Worm (Caenorhabditis elegans) whole organism, L1 larva: ENCODE measurements around the gene fbxb-102.

Experiments used
- F16B12.6 ChIP-seq: fragments of 150-350 bp; optimal IDR thresholded peaks from 2 replicates; lab custom pipeline; 2014; ENCODE audit warnings: missing biosample characterization, missing genetic modification characterization
- blmp-1 ChIP-seq: fragments of 150-350 bp; optimal IDR thresholded peaks from 2 replicates; lab custom pipeline; 2014; ENCODE audit warnings: missing biosample characterization, missing genetic modification characterization
- ceh-63 ChIP-seq: fragments of 200-800 bp; sonication (Bioruptor generic); optimal IDR thresholded peaks from 2 replicates; lab custom pipeline; 2018; ENCODE audit warnings: mild to moderate bottlenecking, missing genetic modification characterization, missing compliant biosample characterization
- ceh-8 ChIP-seq: fragments of 200-800 bp; sonication (Bioruptor generic); optimal IDR thresholded peaks from 2 replicates; lab custom pipeline; 2018; ENCODE audit warnings: mild to moderate bottlenecking, missing genetic modification characterization, moderate library complexity, missing compliant biosample characterization
- ceh-82 ChIP-seq, 3 experiments: fragments of 150-350 bp in 1 of 3; sonication (generic microtip) in 2 of 3; optimal IDR thresholded peaks; 2 replicates each; lab custom pipeline; 2014 to 2017; ENCODE audit warnings: missing biosample characterization in 3 of 3, missing genetic modification characterization in 3 of 3
- ceh-90 ChIP-seq: sonication (generic microtip); optimal IDR thresholded peaks from 2 replicates; lab custom pipeline; 2016; ENCODE audit warnings: missing genetic modification characterization, missing compliant biosample characterization
- ces-1 ChIP-seq: fragments of 150-350 bp; optimal IDR thresholded peaks from 2 replicates; lab custom pipeline; 2014; ENCODE audit warnings: missing biosample characterization, missing genetic modification reagents, missing genetic modification characterization
- dpl-1 ChIP-seq, 3 experiments: fragments of 150-350 bp in 2 of 3; sonication (generic microtip) in 1 of 3; optimal IDR thresholded peaks; 2 replicates each; lab custom pipeline; 2014 to 2017; ENCODE audit warnings: missing biosample characterization in 3 of 3, missing genetic modification characterization in 3 of 3, missing genetic modification reagents in 3 of 3
- dsc-1 ChIP-seq: sonication (generic microtip); optimal IDR thresholded peaks from 2 replicates; lab custom pipeline; 2016; ENCODE audit warnings: mild to moderate bottlenecking, missing genetic modification characterization, missing compliant biosample characterization
- egl-27 ChIP-seq, 2 experiments: fragments of 150-350 bp in 1 of 2; sonication (generic microtip); optimal IDR thresholded peaks; 3 replicates each; lab custom pipeline; 2017 to 2018; ENCODE audit warnings: missing biosample characterization in 2 of 2, missing genetic modification characterization in 2 of 2, missing genetic modification reagents in 2 of 2
- elt-2 ChIP-seq: sonication (generic microtip); optimal IDR thresholded peaks from 2 replicates; lab custom pipeline; 2016; ENCODE audit warnings: missing genetic modification characterization, mild to moderate bottlenecking, inconsistent platforms, missing compliant biosample characterization, missing genetic modification reagents
- ets-5 ChIP-seq: fragments of 200-800 bp; sonication (Bioruptor generic); IDR thresholded peaks from 2 replicates; pipeline ENCODE4 v1.3.6; 2022; ENCODE audit warnings: missing genetic modification characterization, missing compliant biosample characterization
- fkh-8 ChIP-seq: sonication (generic microtip); optimal IDR thresholded peaks from 2 replicates; lab custom pipeline; 2016; ENCODE audit warnings: mild to moderate bottlenecking, missing genetic modification characterization, missing compliant biosample characterization
- hlh-17 ChIP-seq: fragments of 200-800 bp; sonication (Bioruptor generic); optimal IDR thresholded peaks from 2 replicates; lab custom pipeline; 2018; ENCODE audit warnings: missing genetic modification characterization, mild to moderate bottlenecking, missing compliant biosample characterization, moderate library complexity, borderline replicate concordance
- irx-1 ChIP-seq: sonication (generic microtip); optimal IDR thresholded peaks from 2 replicates; lab custom pipeline; 2016; ENCODE audit warnings: missing genetic modification characterization, missing compliant biosample characterization
- isw-1 ChIP-seq: fragments of 200-800 bp; sonication (Bioruptor generic); IDR thresholded peaks from 2 replicates; pipeline ENCODE4 v1.3.6; 2022; ENCODE audit warnings: missing genetic modification characterization, missing compliant biosample characterization
- lin-13 ChIP-seq: fragments of 150-350 bp; optimal IDR thresholded peaks from 2 replicates; lab custom pipeline; 2014; ENCODE audit warnings: missing biosample characterization, missing genetic modification reagents, missing genetic modification characterization
- lin-14 ChIP-seq: fragments of 200-800 bp; sonication (Bioruptor generic); optimal IDR thresholded peaks from 2 replicates; lab custom pipeline; 2018; ENCODE audit warnings: mild to moderate bottlenecking, missing genetic modification characterization, moderate library complexity, missing compliant biosample characterization
- lin-15B ChIP-seq: fragments of 150-350 bp; sonication (generic microtip); optimal IDR thresholded peaks from 3 replicates; lab custom pipeline; 2014; ENCODE audit warnings: missing biosample characterization, missing genetic modification characterization
- lin-35 ChIP-seq, 2 experiments: fragments of 150-350 bp; optimal IDR thresholded peaks; 2 replicates each; lab custom pipeline; 2014; ENCODE audit warnings: missing biosample characterization in 2 of 2, missing genetic modification characterization in 2 of 2, missing genetic modification reagents in 2 of 2
- lir-3 ChIP-seq: sonication (generic microtip); optimal IDR thresholded peaks from 2 replicates; lab custom pipeline; 2016; ENCODE audit warnings: mild to moderate bottlenecking, missing genetic modification characterization, moderate library complexity, missing compliant biosample characterization; ENCODE audit not compliant: poor library complexity
- mab-9 ChIP-seq: fragments of 200-800 bp; sonication (Bioruptor generic); IDR thresholded peaks from 2 replicates; pipeline ENCODE4 v1.3.6; 2022; ENCODE audit warnings: missing genetic modification reagents, missing genetic modification characterization, missing compliant biosample characterization
- mdl-1 ChIP-seq, 2 experiments: fragments of 150-350 bp; optimal IDR thresholded peaks; 2 replicates each; lab custom pipeline; 2014 to 2017; ENCODE audit warnings: missing biosample characterization in 2 of 2, missing genetic modification characterization in 2 of 2, inconsistent platforms in 1 of 2
- mef-2 ChIP-seq: fragments of 150-350 bp; optimal IDR thresholded peaks from 2 replicates; lab custom pipeline; 2014; ENCODE audit warnings: missing biosample characterization, missing genetic modification characterization
- mep-1 ChIP-seq: fragments of 150-350 bp; optimal IDR thresholded peaks from 2 replicates; lab custom pipeline; 2014; ENCODE audit warnings: missing biosample characterization, missing genetic modification characterization
- nhr-11 ChIP-seq: fragments of 150-350 bp; optimal IDR thresholded peaks from 2 replicates; lab custom pipeline; 2014; ENCODE audit warnings: missing biosample characterization, missing genetic modification characterization
- nhr-20 ChIP-seq: sonication (generic microtip); optimal IDR thresholded peaks from 2 replicates; lab custom pipeline; 2016; ENCODE audit warnings: mild to moderate bottlenecking, missing genetic modification characterization, missing compliant biosample characterization
- nhr-28 ChIP-seq: fragments of 150-350 bp; optimal IDR thresholded peaks from 2 replicates; lab custom pipeline; 2014; ENCODE audit warnings: missing biosample characterization, missing genetic modification characterization
- nhr-76 ChIP-seq: sonication (generic microtip); optimal IDR thresholded peaks from 2 replicates; lab custom pipeline; 2017; ENCODE audit warnings: missing biosample characterization, missing genetic modification characterization
- nhr-77 ChIP-seq: fragments of 150-350 bp; optimal IDR thresholded peaks from 2 replicates; lab custom pipeline; 2014; ENCODE audit warnings: missing biosample characterization, missing genetic modification characterization
- nhr-84 ChIP-seq: sonication (generic microtip); optimal IDR thresholded peaks from 2 replicates; lab custom pipeline; 2017; ENCODE audit warnings: missing biosample characterization, missing genetic modification characterization
- nhr-85 ChIP-seq: sonication (generic microtip); peaks from one replicate; lab custom pipeline; 2016; ENCODE audit warnings: missing genetic modification characterization, inconsistent platforms, missing compliant biosample characterization
- pag-3 ChIP-seq: sonication (generic microtip); optimal IDR thresholded peaks from 2 replicates; lab custom pipeline; 2017; ENCODE audit warnings: missing genetic modification characterization, mild to moderate bottlenecking, missing compliant biosample characterization, antibody characterized with exemption, borderline replicate concordance; ENCODE audit not compliant: insufficient read depth
- rnt-1 ChIP-seq: sonication (generic microtip); optimal IDR thresholded peaks from 2 replicates; lab custom pipeline; 2016; ENCODE audit warnings: mild to moderate bottlenecking, missing genetic modification characterization, moderate library complexity, missing compliant biosample characterization
- skn-1 ChIP-seq: fragments of 150-350 bp; optimal IDR thresholded peaks from 2 replicates; lab custom pipeline; 2014; ENCODE audit warnings: missing biosample characterization, missing genetic modification characterization
- sox-4 ChIP-seq: sonication (generic microtip); optimal IDR thresholded peaks from 2 replicates; lab custom pipeline; 2016; ENCODE audit warnings: missing genetic modification characterization, missing compliant biosample characterization
- sptf-1 ChIP-seq: fragments of 150-350 bp; optimal IDR thresholded peaks from 2 replicates; lab custom pipeline; 2014; ENCODE audit warnings: missing biosample characterization, missing genetic modification characterization
- sup-37 ChIP-seq: fragments of 200-800 bp; sonication (Bioruptor generic); optimal IDR thresholded peaks from 2 replicates; lab custom pipeline; 2018; ENCODE audit warnings: mild to moderate bottlenecking, missing genetic modification characterization, missing compliant biosample characterization
- swsn-7 ChIP-seq: sonication (generic microtip); optimal IDR thresholded peaks from 2 replicates; lab custom pipeline; 2016; ENCODE audit warnings: missing genetic modification characterization, missing compliant biosample characterization
- tbx-2 ChIP-seq: sonication (generic microtip); optimal IDR thresholded peaks from 2 replicates; lab custom pipeline; 2016; ENCODE audit warnings: missing genetic modification characterization, missing compliant biosample characterization
- tlp-1 ChIP-seq: fragments of 150-350 bp; optimal IDR thresholded peaks from 2 replicates; lab custom pipeline; 2014; ENCODE audit warnings: missing biosample characterization, missing genetic modification characterization
- unc-130 ChIP-seq: fragments of 150-350 bp; optimal IDR thresholded peaks from 2 replicates; lab custom pipeline; 2017; ENCODE audit warnings: missing biosample characterization, missing genetic modification characterization, inconsistent platforms
- unc-30 ChIP-seq: sonication (generic microtip); optimal IDR thresholded peaks from 2 replicates; lab custom pipeline; 2017; ENCODE audit warnings: missing biosample characterization, missing genetic modification characterization
- unc-62 ChIP-seq: fragments of 150-350 bp; optimal IDR thresholded peaks from 2 replicates; lab custom pipeline; 2014; ENCODE audit warnings: missing biosample characterization, missing genetic modification reagents, missing genetic modification characterization
- unc-98 ChIP-seq: fragments of 200-800 bp; sonication (Bioruptor generic); IDR thresholded peaks from 2 replicates; pipeline ENCODE4 v1.3.6; 2022; ENCODE audit warnings: missing genetic modification characterization, missing compliant biosample characterization
- vab-15 ChIP-seq: sonication (generic microtip); optimal IDR thresholded peaks from 2 replicates; lab custom pipeline; 2017; ENCODE audit warnings: missing genotype, mild to moderate bottlenecking, missing genetic modification characterization, missing compliant biosample characterization
- xbp-1 ChIP-seq: sonication (generic microtip); optimal IDR thresholded peaks from 2 replicates; lab custom pipeline; 2016; ENCODE audit warnings: missing genetic modification characterization, missing compliant biosample characterization
- zag-1 ChIP-seq: fragments of 150-350 bp; optimal IDR thresholded peaks from 2 replicates; lab custom pipeline; 2014; ENCODE audit warnings: missing biosample characterization, missing genetic modification characterization
- ztf-11 ChIP-seq, 2 experiments: sonication (generic microtip); optimal IDR thresholded peaks; 2 replicates each; lab custom pipeline; 2016 to 2017; ENCODE audit warnings: missing genetic modification characterization in 2 of 2, missing biosample characterization in 1 of 2, missing compliant biosample characterization in 1 of 2

Gene fbxb-102

DNA sequence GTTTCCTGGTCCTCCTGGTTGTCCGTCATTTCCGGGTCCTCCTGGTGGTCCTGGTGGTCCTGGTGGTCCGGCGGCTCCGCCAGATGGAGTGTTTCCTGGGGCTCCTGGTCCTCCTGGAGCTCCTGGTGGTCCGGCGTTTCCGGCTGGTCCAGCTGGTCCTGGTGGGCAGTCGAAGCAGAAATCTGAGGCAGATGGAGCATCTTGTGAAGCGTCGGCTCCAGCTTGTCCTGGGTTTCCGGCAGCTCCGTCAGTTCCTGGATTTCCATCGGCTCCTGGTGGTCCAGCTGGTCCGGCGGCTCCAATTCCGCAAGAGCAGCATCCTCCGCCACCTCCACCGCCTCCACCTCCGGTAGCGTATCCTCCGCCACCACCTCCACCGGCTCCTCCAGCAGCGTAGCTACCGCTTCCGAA lies 11.3 kb downstream of the fbxb-102 start:
- TF ChIP-seq ceh-8 (GFP tag; lab: Kevin White, UChicago) = peak; percentile 50
- TF ChIP-seq sox-4 (tag; lab: Kevin White, UChicago) = no peak

DNA sequence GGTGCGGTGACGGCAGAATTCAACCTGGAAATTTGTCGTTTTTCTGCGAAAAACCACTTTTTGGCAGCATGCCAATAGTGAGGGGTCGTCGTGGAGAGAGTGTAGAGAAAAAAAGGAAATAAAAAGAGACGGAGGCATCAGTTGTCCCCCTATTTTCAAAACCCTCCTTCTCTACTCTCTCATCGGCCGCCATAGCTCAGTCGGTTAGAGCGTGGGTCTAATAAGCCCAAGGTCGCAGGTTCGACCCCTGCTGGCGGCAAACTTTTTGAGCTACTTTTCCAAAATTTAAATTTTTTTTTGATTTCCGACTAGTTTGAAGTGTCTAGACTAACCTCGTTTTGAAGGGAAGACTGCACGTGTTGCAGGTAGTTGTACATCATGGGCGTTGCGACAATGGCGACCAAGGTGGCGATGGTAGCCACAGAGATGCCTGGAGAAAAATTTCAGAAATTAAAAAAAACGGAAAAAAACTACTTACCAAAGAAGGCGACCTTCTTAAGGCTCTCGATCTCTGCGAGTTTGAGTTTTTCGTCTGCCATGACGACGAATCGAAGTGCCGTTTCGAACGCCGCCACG lies 11.9 kb downstream of the fbxb-102 start, which contains the start of gene col-85:
Gene col-85, minus strand, starts transcription at position 540 of the 576 bp plus-strand sequence.
- no peak for TF ChIP-seq nhr-84 (tag; lab: Kevin White, UChicago)
- no peak for TF ChIP-seq ceh-90 (tag; lab: Kevin White, UChicago)
- no peak for TF ChIP-seq unc-62 (GFP tag; lab: Kevin White, UChicago)
- peak; percentile 53 for TF ChIP-seq skn-1
- TF ChIP-seq sup-37 (GFP tag; lab: Kevin White, UChicago) = no peak
- no peak for TF ChIP-seq blmp-1 (tag; lab: Kevin White, UChicago)
- TF ChIP-seq ceh-82 (tag; optimal IDR thresholded peaks at IDR 0.05; lab: Kevin White, UChicago) = peak; percentile 27 to 79 (median 55)
- TF ChIP-seq sptf-1 (tag; lab: Kevin White, UChicago) = no peak
- peak; percentile 83 for TF ChIP-seq fkh-8
- peak; percentile 19 for TF ChIP-seq F16B12.6 (tag; lab: Kevin White, UChicago)
- peak; percentile 62 for TF ChIP-seq tbx-2 (tag; lab: Kevin White, UChicago)
- no peak for TF ChIP-seq zag-1 (tag; lab: Kevin White, UChicago)
- TF ChIP-seq pag-3 (tag; lab: Kevin White, UChicago) = no peak
- TF ChIP-seq ceh-63 = no peak
- TF ChIP-seq dsc-1 (tag; lab: Kevin White, UChicago) = peak; percentile 75
- peak; percentile 74 for TF ChIP-seq lin-14
- TF ChIP-seq mep-1 (tag; lab: Kevin White, UChicago) = peak; percentile 56
- TF ChIP-seq swsn-7 (tag; lab: Kevin White, UChicago) = peak; percentile 73
- no peak for TF ChIP-seq nhr-76
- peak; percentile 71 to 77 for TF ChIP-seq lin-35 (GFP tag; optimal IDR thresholded peaks at IDR 0.05; lab: Kevin White, UChicago)
- peak; percentile 12 for TF ChIP-seq unc-130 (tag; lab: Kevin White, UChicago)
- peak; percentile 44 to 66 (median 54) for TF ChIP-seq dpl-1 (GFP tag; optimal IDR thresholded peaks at IDR 0.05; lab: Kevin White, UChicago)
- peak; percentile 23 for TF ChIP-seq elt-2
- TF ChIP-seq lin-13 (GFP tag; lab: Kevin White, UChicago) = peak; percentile 54
- TF ChIP-seq ceh-8 (GFP tag; lab: Kevin White, UChicago) = no peak
- TF ChIP-seq unc-98 (GFP tag; lab: Robert Waterston, UW) = peak; percentile 60; the same call in 1 of the 2 replicates
- peak; percentile 72 for TF ChIP-seq nhr-85 (tag; lab: Kevin White, UChicago)
- no peak for TF ChIP-seq tlp-1
- no peak for TF ChIP-seq nhr-28
- no peak for TF ChIP-seq ets-5 (GFP tag; lab: Robert Waterston, UW)
- TF ChIP-seq lir-3 (tag; lab: Kevin White, UChicago) = peak; percentile 44
- TF ChIP-seq mef-2 (tag; lab: Kevin White, UChicago) = peak; percentile 19
- TF ChIP-seq nhr-11 (tag; lab: Kevin White, UChicago) = no peak
- TF ChIP-seq rnt-1 = peak; percentile 68
- TF ChIP-seq egl-27 (tag; optimal IDR thresholded peaks at IDR 0.05; lab: Kevin White, UChicago) = peak in 1 of 2 experiments; percentile 53
- TF ChIP-seq hlh-17 (GFP tag; lab: Kevin White, UChicago) = no peak
- peak; percentile 16 for TF ChIP-seq lin-15B (tag; lab: Kevin White, UChicago)
- 0 out of 2 replicates have a peak, but pooled peaks have one; percentile 41 for TF ChIP-seq mab-9 (GFP tag; lab: Robert Waterston, UW)
- TF ChIP-seq vab-15 (tag; lab: Kevin White, UChicago) = peak; percentile 63
- TF ChIP-seq ces-1 (GFP tag; lab: Kevin White, UChicago) = no peak
- TF ChIP-seq nhr-20 = peak; percentile 70
- peak; percentile 57 for TF ChIP-seq irx-1 (tag; lab: Kevin White, UChicago)
- TF ChIP-seq nhr-77 (tag; lab: Kevin White, UChicago) = peak; percentile 70
- TF ChIP-seq xbp-1 (tag; lab: Kevin White, UChicago) = peak; percentile 60
- peak in 1 of 2 experiments; percentile 47 for TF ChIP-seq mdl-1 (tag; optimal IDR thresholded peaks at IDR 0.05; lab: Kevin White, UChicago)
- peak in 1 of 2 experiments; percentile 16 for TF ChIP-seq ztf-11 (tag; optimal IDR thresholded peaks at IDR 0.05; lab: Kevin White, UChicago)
- TF ChIP-seq isw-1 = peak; percentile 36; the same call in 1 of the 2 replicates
- TF ChIP-seq unc-30 (tag; lab: Kevin White, UChicago) = no peak
